Fruit fly (Drosophila melanogaster): ENCODE results near the gene CG33687.

CG33687 gene

dm6 chr3L:16174778-16175177 is 22.9 kb upstream of the CG33687 start:
- no peak for TF ChIP-seq CG13204 (GFP tag; optimal IDR thresholded peaks at IDR 0.05)
- TF ChIP-seq CG17806 (tag; optimal IDR thresholded peaks at IDR 0.05): peak; percentile 89
- peak; percentile 60 for TF ChIP-seq CG14655 (GFP tag; optimal IDR thresholded peaks at IDR 0.05)
- peak; percentile 93 for TF ChIP-seq CG8159 (tag; optimal IDR thresholded peaks at IDR 0.05)
- TF ChIP-seq Ets98B (GFP tag; IDR thresholded peaks at IDR 0.05): no peak
- TF ChIP-seq CG34367 (tag; optimal IDR thresholded peaks at IDR 0.05): peak; percentile 76
- TF ChIP-seq CG15710 (tag; optimal IDR thresholded peaks at IDR 0.05): peak; percentile 90
- TF ChIP-seq CG4496 (GFP tag; IDR thresholded peaks at IDR 0.05): no peak
- TF ChIP-seq Pif1A (GFP tag; optimal IDR thresholded peaks at IDR 0.05): no peak
- TF ChIP-seq CG9948 (tag; optimal IDR thresholded peaks at IDR 0.05): peak; percentile 91
- no peak for TF ChIP-seq CG10348 (GFP tag; IDR thresholded peaks at IDR 0.05)
- no peak for TF ChIP-seq fd96Ca (GFP tag; IDR thresholded peaks at IDR 0.05)
- no peak for TF ChIP-seq EcR (GFP tag; optimal IDR thresholded peaks at IDR 0.05)
- TF ChIP-seq D1 (tag; optimal IDR thresholded peaks at IDR 0.05): peak; percentile 27
- no peak for TF ChIP-seq Snoo (tag; optimal IDR thresholded peaks at IDR 0.05)

- TF ChIP-seq CG4496 (GFP tag; IDR thresholded peaks at IDR 0.05): 0 out of 3 replicates have a peak, but pooled peaks have one; percentile 48
- peak; percentile 79 for TF ChIP-seq CG34367 (tag; optimal IDR thresholded peaks at IDR 0.05)
- TF ChIP-seq Ets98B (GFP tag; IDR thresholded peaks at IDR 0.05): no peak
- peak; percentile 49 for TF ChIP-seq CG8301 (tag; optimal IDR thresholded peaks at IDR 0.05)
- peak; percentile 86 for TF ChIP-seq Pif1A (GFP tag; optimal IDR thresholded peaks at IDR 0.05)
- TF ChIP-seq rn (GFP tag; IDR thresholded peaks at IDR 0.05): no peak
- peak; percentile 45 for TF ChIP-seq D1 (tag; optimal IDR thresholded peaks at IDR 0.05)
- peak; percentile 77 for TF ChIP-seq Pif1B (GFP tag; optimal IDR thresholded peaks at IDR 0.05)
- peak; percentile 56 for TF ChIP-seq CG13204 (GFP tag; optimal IDR thresholded peaks at IDR 0.05)
- TF ChIP-seq CG14655 (GFP tag; optimal IDR thresholded peaks at IDR 0.05): peak; percentile 62
- peak; percentile 55 for TF ChIP-seq gl (tag; optimal IDR thresholded peaks at IDR 0.05)
- TF ChIP-seq CG17806 (tag; optimal IDR thresholded peaks at IDR 0.05): peak; percentile 90
- peak; percentile 62 for TF ChIP-seq Snoo (tag; optimal IDR thresholded peaks at IDR 0.05)
- peak; percentile 84 for TF ChIP-seq CG9948 (tag; optimal IDR thresholded peaks at IDR 0.05)
- no peak for TF ChIP-seq CG10348 (GFP tag; IDR thresholded peaks at IDR 0.05)
- peak; percentile 46 for TF ChIP-seq CG12605 (GFP tag; IDR thresholded peaks at IDR 0.05)
- TF ChIP-seq fd96Ca (GFP tag; IDR thresholded peaks at IDR 0.05): no peak
- TF ChIP-seq CG32121 (GFP tag; IDR thresholded peaks at IDR 0.05): 0 out of 2 replicates have a peak, but pooled peaks have one; percentile 41
- TF ChIP-seq EcR (GFP tag; optimal IDR thresholded peaks at IDR 0.05): no peak
- peak; percentile 84 for TF ChIP-seq CG15710 (tag; optimal IDR thresholded peaks at IDR 0.05)
- TF ChIP-seq CG8159 (tag; optimal IDR thresholded peaks at IDR 0.05): peak; percentile 92
Observed at dm6 chr3L:16175628-16176263, 21.9 kb upstream of the CG33687 start.

dm6 chr3L:16176492-16176891 is 21.2 kb upstream of the CG33687 start:
- no peak for TF ChIP-seq Snoo (tag; optimal IDR thresholded peaks at IDR 0.05)
- peak; percentile 75 for TF ChIP-seq CG17806 (tag; optimal IDR thresholded peaks at IDR 0.05)
- TF ChIP-seq CG15710 (tag; optimal IDR thresholded peaks at IDR 0.05): peak; percentile 82
- peak; percentile 25 for TF ChIP-seq Pif1B (GFP tag; optimal IDR thresholded peaks at IDR 0.05)
- TF ChIP-seq gl (tag; optimal IDR thresholded peaks at IDR 0.05): no peak
- no peak for TF ChIP-seq CG12605 (GFP tag; IDR thresholded peaks at IDR 0.05)
- TF ChIP-seq CG14655 (GFP tag; optimal IDR thresholded peaks at IDR 0.05): peak; percentile 46
- TF ChIP-seq CG9948 (tag; optimal IDR thresholded peaks at IDR 0.05): peak; percentile 82
- TF ChIP-seq CG34367 (tag; optimal IDR thresholded peaks at IDR 0.05): peak; percentile 74
- peak; percentile 89 for TF ChIP-seq CG8159 (tag; optimal IDR thresholded peaks at IDR 0.05)
- peak; percentile 44 for TF ChIP-seq Pif1A (GFP tag; optimal IDR thresholded peaks at IDR 0.05)
- peak; percentile 70 for TF ChIP-seq D1 (tag; optimal IDR thresholded peaks at IDR 0.05)
- no peak for TF ChIP-seq EcR (GFP tag; optimal IDR thresholded peaks at IDR 0.05)

dm6 chr3L:16177309-16177708 is 20.4 kb upstream of the CG33687 start:
- no peak for TF ChIP-seq D1 (tag; optimal IDR thresholded peaks at IDR 0.05)
- no peak for TF ChIP-seq Ets98B (GFP tag; IDR thresholded peaks at IDR 0.05)
- peak; percentile 61 for TF ChIP-seq CG13204 (GFP tag; optimal IDR thresholded peaks at IDR 0.05)
- TF ChIP-seq fd96Ca (GFP tag; IDR thresholded peaks at IDR 0.05): no peak
- peak; percentile 4 for TF ChIP-seq CG34367 (tag; optimal IDR thresholded peaks at IDR 0.05)
- TF ChIP-seq rn (GFP tag; IDR thresholded peaks at IDR 0.05): no peak
- no peak for TF ChIP-seq gl (tag; optimal IDR thresholded peaks at IDR 0.05)
- no peak for TF ChIP-seq CG32121 (GFP tag; IDR thresholded peaks at IDR 0.05)
- peak; percentile 16 for TF ChIP-seq CG9948 (tag; optimal IDR thresholded peaks at IDR 0.05)
- peak; percentile 44 for TF ChIP-seq Snoo (tag; optimal IDR thresholded peaks at IDR 0.05)
- peak; percentile 5 for TF ChIP-seq CG14655 (GFP tag; optimal IDR thresholded peaks at IDR 0.05)
- TF ChIP-seq CG15710 (tag; optimal IDR thresholded peaks at IDR 0.05): peak; percentile 52
- no peak for TF ChIP-seq CG12605 (GFP tag; IDR thresholded peaks at IDR 0.05)
- TF ChIP-seq CG4496 (GFP tag; IDR thresholded peaks at IDR 0.05): peak; percentile 46; the same call in 1 of the 3 replicates
- TF ChIP-seq Pif1B (GFP tag; optimal IDR thresholded peaks at IDR 0.05): peak; percentile 8
- no peak for TF ChIP-seq EcR (GFP tag; optimal IDR thresholded peaks at IDR 0.05)
- TF ChIP-seq CG10348 (GFP tag; IDR thresholded peaks at IDR 0.05): no peak
- TF ChIP-seq CG17806 (tag; optimal IDR thresholded peaks at IDR 0.05): peak; percentile 35
- TF ChIP-seq Pif1A (GFP tag; optimal IDR thresholded peaks at IDR 0.05): no peak
- TF ChIP-seq CG8159 (tag; optimal IDR thresholded peaks at IDR 0.05): peak; percentile 50
- TF ChIP-seq CG8301 (tag; optimal IDR thresholded peaks at IDR 0.05): no peak

dm6 chr3L:16177751-16178150 is 19.9 kb upstream of the CG33687 start:
- peak; percentile 3; the same call in 1 of the 3 replicates for TF ChIP-seq CG4496 (GFP tag; IDR thresholded peaks at IDR 0.05)
- no peak for TF ChIP-seq Snoo (tag; optimal IDR thresholded peaks at IDR 0.05)

Data from whole organism, pupa.